Worm (Caenorhabditis elegans) whole organism, L2 larva: ENCODE data around the gene B0524.6.

ENCODE experiments used
- C34F6.9 ChIP-seq: fragments of 150-350 bp; optimal IDR thresholded peaks from 2 replicates; lab custom pipeline; 2014; ENCODE audit warnings: missing biosample characterization, missing genetic modification characterization
- F13H6.1 ChIP-seq: sonication (generic microtip); optimal IDR thresholded peaks from 2 replicates; lab custom pipeline; 2016; ENCODE audit warnings: missing genetic modification characterization, missing compliant biosample characterization
- R02D3.7 ChIP-seq: fragments of 150-350 bp; optimal IDR thresholded peaks from 2 replicates; lab custom pipeline; 2014; ENCODE audit warnings: missing biosample characterization, missing genetic modification characterization
- Y55F3AM.14 ChIP-seq: fragments of 200-800 bp; sonication (Bioruptor generic); optimal IDR thresholded peaks from 2 replicates; lab custom pipeline; 2018; ENCODE audit warnings: mild to moderate bottlenecking, missing genetic modification characterization, missing compliant biosample characterization
- ZK546.5 ChIP-seq: sonication (generic microtip); optimal IDR thresholded peaks from 2 replicates; lab custom pipeline; 2017; ENCODE audit warnings: missing biosample characterization, missing genetic modification characterization
- alr-1 ChIP-seq: fragments of 150-350 bp; optimal IDR thresholded peaks from 2 replicates; lab custom pipeline; 2014; ENCODE audit warnings: missing biosample characterization, missing genetic modification characterization
- aly-2 ChIP-seq: fragments of 150-350 bp; optimal IDR thresholded peaks from 2 replicates; lab custom pipeline; 2014; ENCODE audit warnings: missing biosample characterization, missing genetic modification characterization
- ama-1 ChIP-seq: fragments of 150-350 bp; optimal IDR thresholded peaks from 2 replicates; lab custom pipeline; 2018; ENCODE audit warnings: inconsistent platforms
- blmp-1 ChIP-seq: sonication (generic microtip); optimal IDR thresholded peaks from 2 replicates; lab custom pipeline; 2017; ENCODE audit warnings: missing genetic modification characterization, mild to moderate bottlenecking, missing compliant biosample characterization, antibody characterized with exemption, moderate library complexity; ENCODE audit not compliant: insufficient read depth
- ceh-16 ChIP-seq: fragments of 150-350 bp; optimal IDR thresholded peaks from 2 replicates; lab custom pipeline; 2014; ENCODE audit warnings: missing biosample characterization, missing genetic modification characterization
- ceh-82 ChIP-seq: fragments of 150-350 bp; optimal IDR thresholded peaks from 2 replicates; lab custom pipeline; 2014; ENCODE audit warnings: missing biosample characterization, missing genetic modification characterization
- crh-2 ChIP-seq: sonication (generic microtip); optimal IDR thresholded peaks from 2 replicates; lab custom pipeline; 2017; ENCODE audit warnings: missing biosample characterization, missing genetic modification characterization
- dmd-4 ChIP-seq: sonication (generic microtip); optimal IDR thresholded peaks from 2 replicates; lab custom pipeline; 2017; ENCODE audit warnings: missing biosample characterization, missing genetic modification characterization
- elt-1 ChIP-seq: fragments of 150-350 bp; optimal IDR thresholded peaks from 2 replicates; lab custom pipeline; 2014; ENCODE audit warnings: missing biosample characterization, missing genetic modification characterization
- elt-3 ChIP-seq: sonication (generic microtip); optimal IDR thresholded peaks from 2 replicates; lab custom pipeline; 2017; ENCODE audit warnings: missing biosample characterization, missing genetic modification characterization
- fos-1 ChIP-seq: fragments of 150-350 bp; optimal IDR thresholded peaks from 2 replicates; lab custom pipeline; 2014; ENCODE audit warnings: missing biosample characterization, missing genetic modification characterization
- gmeb-1 ChIP-seq: fragments of 150-350 bp; optimal IDR thresholded peaks from 2 replicates; lab custom pipeline; 2014; ENCODE audit warnings: missing biosample characterization, missing genetic modification characterization
- lin-11 ChIP-seq: fragments of 150-350 bp; sonication (generic microtip); optimal IDR thresholded peaks from 2 replicates; lab custom pipeline; 2014; ENCODE audit warnings: missing biosample characterization, missing genetic modification characterization, inconsistent platforms, mixed read lengths
- lin-13 ChIP-seq: fragments of 150-350 bp; optimal IDR thresholded peaks from 2 replicates; lab custom pipeline; 2014; ENCODE audit warnings: missing biosample characterization, missing genetic modification reagents, missing genetic modification characterization
- lsy-2 ChIP-seq, 2 experiments: fragments of 150-350 bp in 1 of 2; sonication (generic microtip) in 1 of 2; optimal IDR thresholded peaks; 2 replicates each; lab custom pipeline; 2014 to 2017; ENCODE audit warnings: missing biosample characterization in 2 of 2, missing genetic modification characterization in 2 of 2
- mab-5 ChIP-seq: fragments of 150-350 bp; optimal IDR thresholded peaks from 2 replicates; lab custom pipeline; 2014; ENCODE audit warnings: missing biosample characterization, missing genetic modification characterization
- mbf-1 ChIP-seq: sonication (generic microtip); optimal IDR thresholded peaks from 2 replicates; lab custom pipeline; 2017; ENCODE audit warnings: missing biosample characterization, missing genetic modification characterization
- nhr-10 ChIP-seq: sonication (generic microtip); optimal IDR thresholded peaks from 2 replicates; lab custom pipeline; 2017; ENCODE audit warnings: missing biosample characterization, missing genetic modification characterization
- nhr-11 ChIP-seq: fragments of 150-350 bp; optimal IDR thresholded peaks from 2 replicates; lab custom pipeline; 2014; ENCODE audit warnings: missing biosample characterization, missing genetic modification characterization
- nhr-12 ChIP-seq: fragments of 150-350 bp; optimal IDR thresholded peaks from 2 replicates; lab custom pipeline; 2014; ENCODE audit warnings: missing biosample characterization, missing genetic modification characterization
- nhr-129 ChIP-seq: fragments of 150-350 bp; optimal IDR thresholded peaks from 2 replicates; lab custom pipeline; 2014; ENCODE audit warnings: missing biosample characterization, missing genetic modification characterization
- nhr-21 ChIP-seq: fragments of 150-350 bp; optimal IDR thresholded peaks from 2 replicates; lab custom pipeline; 2014; ENCODE audit warnings: missing biosample characterization, missing genetic modification characterization
- nhr-23 ChIP-seq: fragments of 150-350 bp; optimal IDR thresholded peaks from 2 replicates; lab custom pipeline; 2014; ENCODE audit warnings: missing biosample characterization, missing genetic modification reagents, missing genetic modification characterization
- nhr-237 ChIP-seq: fragments of 150-350 bp; optimal IDR thresholded peaks from 2 replicates; lab custom pipeline; 2014; ENCODE audit warnings: missing biosample characterization, missing genetic modification characterization
- nhr-25 ChIP-seq: fragments of 150-350 bp; sonication (generic microtip); optimal IDR thresholded peaks from 3 replicates; lab custom pipeline; 2014; ENCODE audit warnings: missing biosample characterization, missing genetic modification characterization
- nhr-6 ChIP-seq: fragments of 150-350 bp; optimal IDR thresholded peaks from 2 replicates; lab custom pipeline; 2014; ENCODE audit warnings: missing biosample characterization, missing genetic modification characterization
- nhr-77 ChIP-seq: fragments of 150-350 bp; optimal IDR thresholded peaks from 2 replicates; lab custom pipeline; 2014; ENCODE audit warnings: missing biosample characterization, missing genetic modification characterization
- peb-1 ChIP-seq: fragments of 150-350 bp; optimal IDR thresholded peaks from 2 replicates; lab custom pipeline; 2014; ENCODE audit warnings: missing biosample characterization, missing genetic modification characterization
- sem-4 ChIP-seq: fragments of 150-350 bp; optimal IDR thresholded peaks from 2 replicates; lab custom pipeline; 2014; ENCODE audit warnings: missing biosample characterization, missing genetic modification reagents, missing genetic modification characterization
- skn-1 ChIP-seq: sonication (generic microtip); optimal IDR thresholded peaks from 2 replicates; lab custom pipeline; 2017; ENCODE audit warnings: missing biosample characterization, missing genetic modification characterization
- sma-3 ChIP-seq: sonication (generic microtip); optimal IDR thresholded peaks from 2 replicates; lab custom pipeline; 2016; ENCODE audit warnings: missing genetic modification reagents, missing genetic modification characterization, missing compliant biosample characterization
- sma-9 ChIP-seq, 2 experiments: fragments of 150-350 bp in 1 of 2; sonication (generic microtip) in 1 of 2; optimal IDR thresholded peaks; 2 replicates each; lab custom pipeline; 2014 to 2016; ENCODE audit warnings: missing genetic modification characterization in 2 of 2, mild to moderate bottlenecking in 1 of 2, missing biosample characterization in 1 of 2, missing compliant biosample characterization in 1 of 2, missing genetic modification reagents in 1 of 2, moderate library complexity in 1 of 2
- snpc-4 ChIP-seq: fragments of 150-350 bp; optimal IDR thresholded peaks from 2 replicates; lab custom pipeline; 2014; ENCODE audit warnings: missing biosample characterization, missing genetic modification characterization
- unc-39 ChIP-seq: fragments of 150-350 bp; optimal IDR thresholded peaks from 2 replicates; lab custom pipeline; 2014; ENCODE audit warnings: missing biosample characterization, missing genetic modification characterization
- unc-55 ChIP-seq: fragments of 150-350 bp; sonication (generic microtip); optimal IDR thresholded peaks from 3 replicates; lab custom pipeline; 2014; ENCODE audit warnings: missing biosample characterization, missing genetic modification reagents, missing genetic modification characterization
- unc-62 ChIP-seq: fragments of 150-350 bp; optimal IDR thresholded peaks from 2 replicates; lab custom pipeline; 2014; ENCODE audit warnings: missing biosample characterization, missing genetic modification reagents, missing genetic modification characterization
- zag-1 ChIP-seq: fragments of 150-350 bp; optimal IDR thresholded peaks from 2 replicates; lab custom pipeline; 2014; ENCODE audit warnings: missing biosample characterization, missing genetic modification characterization
- ztf-1 ChIP-seq: fragments of 200-800 bp; sonication (Bioruptor generic); conservative IDR thresholded peaks from 2 replicates; pipeline ENCODE4 v1.3.6; 2022; ENCODE audit warnings: missing genetic modification characterization, missing compliant biosample characterization
- ztf-11 ChIP-seq: sonication (generic microtip); optimal IDR thresholded peaks from 2 replicates; lab custom pipeline; 2017; ENCODE audit warnings: missing biosample characterization, missing genetic modification characterization
- ztf-4 ChIP-seq: fragments of 150-350 bp; optimal IDR thresholded peaks from 2 replicates; lab custom pipeline; 2014; ENCODE audit warnings: missing biosample characterization, missing genetic modification characterization

The B0524.6 gene

DNA sequence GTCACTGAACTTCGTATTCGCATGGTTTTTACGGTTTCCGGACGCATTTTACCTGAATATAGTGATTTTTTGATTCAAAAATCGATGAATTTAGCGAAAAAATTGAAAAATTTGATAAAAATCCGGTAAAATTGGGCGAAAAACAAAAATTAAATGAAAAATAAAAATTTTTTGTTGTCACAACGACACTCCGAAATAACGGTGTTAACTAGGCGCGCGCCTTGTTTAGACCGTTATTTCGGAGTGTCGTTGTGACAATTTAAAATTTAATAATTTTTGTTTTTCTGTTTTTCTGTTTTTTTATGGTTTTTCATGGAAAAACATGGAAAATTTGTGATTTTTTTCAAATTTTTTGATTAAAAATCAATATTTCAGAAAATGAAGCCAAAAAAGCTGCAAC is at the start of gene B0524.6, which contains the start of gene pqn-41:
B0524.6 (minus strand) TSS at position 52 of the 400 bp plus-strand sequence.
pqn-41 (plus strand) TSS at position 370 of the 400 bp plus-strand sequence.
- TF ChIP-seq nhr-10 (no peak), C34F6.9 (tag; lab: Kevin White, UChicago) (peak; percentile 74), peb-1 (tag; lab: Kevin White, UChicago) (no peak), unc-62 (GFP tag; lab: Kevin White, UChicago) (no peak), snpc-4 (tag; lab: Kevin White, UChicago) (no peak), lsy-2 (tag; optimal IDR thresholded peaks at IDR 0.05; lab: Kevin White, UChicago) (peak in 1 of 2 experiments; percentile 86), mbf-1 (tag; lab: Kevin White, UChicago) (no peak), lin-11 (tag; lab: Kevin White, UChicago) (no peak), Y55F3AM.14 (GFP tag; lab: Kevin White, UChicago) (no peak), elt-3 (tag; lab: Kevin White, UChicago) (no peak), lin-13 (peak; percentile 71), nhr-12 (tag; lab: Kevin White, UChicago) (no peak), blmp-1 (tag; lab: Kevin White, UChicago) (no peak), ceh-16 (tag; lab: Kevin White, UChicago) (no peak), R02D3.7 (tag; lab: Kevin White, UChicago) (no peak), nhr-11 (no peak), aly-2 (tag; lab: Kevin White, UChicago) (no peak), crh-2 (peak; percentile 37), dmd-4 (tag; lab: Kevin White, UChicago) (no peak), ztf-11 (tag; lab: Kevin White, UChicago) (no peak), ztf-4 (tag; lab: Kevin White, UChicago) (no peak), skn-1 (tag; lab: Kevin White, UChicago) (no peak), F13H6.1 (tag; lab: Kevin White, UChicago) (peak; percentile 43), unc-55 (GFP tag; lab: Kevin White, UChicago) (peak; percentile 91), unc-39 (tag; lab: Kevin White, UChicago) (no peak), nhr-25 (tag; lab: Kevin White, UChicago) (peak; percentile 18), alr-1 (tag; lab: Kevin White, UChicago) (no peak), gmeb-1 (tag; lab: Kevin White, UChicago) (peak; percentile 70), fos-1 (peak; percentile 5), zag-1 (tag; lab: Kevin White, UChicago) (no peak), ceh-82 (no peak), mab-5 (no peak), ama-1 (no peak), nhr-129 (tag; lab: Kevin White, UChicago) (no peak), sem-4 (peak; percentile 32)
- TF ChIP-seq, all 48 proteins: peak for 10

DNA sequence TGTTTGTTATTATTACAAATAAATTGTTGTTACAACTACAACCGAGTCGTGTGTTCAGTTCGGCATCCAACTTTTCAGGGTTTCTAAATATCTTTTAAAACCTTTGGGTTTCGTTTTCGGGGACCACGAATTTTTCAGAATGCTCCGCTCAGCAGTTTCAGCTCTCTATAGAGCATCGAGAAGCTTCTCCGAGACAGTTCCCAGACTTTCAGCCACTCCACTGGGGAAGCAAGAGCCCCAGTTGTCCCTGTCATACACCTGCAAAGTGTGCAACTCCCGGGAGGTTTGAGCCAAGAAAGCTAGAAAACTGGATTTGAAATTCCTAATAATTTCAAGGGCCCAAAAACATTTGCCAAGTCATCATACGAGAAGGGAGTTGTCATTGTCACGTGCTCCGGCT is 45.9 kb upstream of the B0524.6 start, which contains the start of gene F53A3.7:
F53A3.7 (plus strand) TSS at position 139 of the 400 bp plus-strand sequence.
- TF ChIP-seq F13H6.1 (tag; lab: Kevin White, UChicago): no peak
- TF ChIP-seq elt-3 (tag; lab: Kevin White, UChicago): no peak
- peak; percentile 13 for TF ChIP-seq sem-4
- no peak for TF ChIP-seq ztf-1 (GFP tag; lab: Robert Waterston, UW)
- peak; percentile 23 to 31 for TF ChIP-seq lsy-2 (tag; optimal IDR thresholded peaks at IDR 0.05; lab: Kevin White, UChicago)
- TF ChIP-seq ZK546.5 (tag; lab: Kevin White, UChicago): no peak
- no peak for TF ChIP-seq R02D3.7 (tag; lab: Kevin White, UChicago)
- TF ChIP-seq lin-13: no peak
- TF ChIP-seq blmp-1 (tag; lab: Kevin White, UChicago): no peak
- peak; percentile 15 for TF ChIP-seq ama-1
- no peak for TF ChIP-seq nhr-25 (tag; lab: Kevin White, UChicago)

DNA sequence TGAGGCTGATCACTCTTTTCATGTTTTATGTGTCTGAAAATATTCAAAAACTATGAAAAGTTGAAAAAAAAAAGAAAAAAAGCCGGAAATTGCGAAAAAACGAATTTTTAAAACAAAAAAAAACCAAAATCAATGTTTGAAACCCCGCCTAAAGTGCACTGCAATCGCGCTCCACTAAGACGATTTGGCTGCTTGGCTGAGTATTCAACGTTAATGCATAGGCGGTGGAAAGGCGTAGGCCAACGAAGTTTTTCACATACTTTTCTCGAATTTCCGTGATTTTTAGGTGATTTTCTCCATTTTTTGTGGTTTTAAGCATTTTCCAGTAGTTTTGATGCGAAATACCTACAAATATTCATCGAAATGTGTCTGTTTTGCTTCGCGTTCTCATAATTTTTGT is 44.8 kb upstream of the B0524.6 start, which contains the start of the genes polh-1 and rps-22:
polh-1 (minus strand) TSS at position 34 of the 400 bp plus-strand sequence.
rps-22 (plus strand) TSS at position 300 of the 400 bp plus-strand sequence.
- TF ChIP-seq ceh-82: peak; percentile 70
- TF ChIP-seq fos-1: peak; percentile 76
- peak; percentile 95 for TF ChIP-seq C34F6.9 (tag; lab: Kevin White, UChicago)
- TF ChIP-seq gmeb-1 (tag; lab: Kevin White, UChicago): peak; percentile 98
- peak; percentile 77 to 95 for TF ChIP-seq lsy-2 (tag; optimal IDR thresholded peaks at IDR 0.05; lab: Kevin White, UChicago)
- no peak for TF ChIP-seq unc-62 (GFP tag; lab: Kevin White, UChicago)
- TF ChIP-seq ztf-1 (GFP tag; lab: Robert Waterston, UW): no peak
- TF ChIP-seq unc-55 (GFP tag; lab: Kevin White, UChicago): peak; percentile 98
- TF ChIP-seq nhr-237 (tag; lab: Kevin White, UChicago): peak; percentile 42
- TF ChIP-seq sma-3: peak; percentile 85
- TF ChIP-seq alr-1 (tag; lab: Kevin White, UChicago): no peak
- TF ChIP-seq aly-2 (tag; lab: Kevin White, UChicago): no peak
- no peak for TF ChIP-seq nhr-11
- TF ChIP-seq nhr-21 (tag; lab: Kevin White, UChicago): peak; percentile 86
- TF ChIP-seq nhr-25 (tag; lab: Kevin White, UChicago): peak; percentile 90
- no peak for TF ChIP-seq mbf-1 (tag; lab: Kevin White, UChicago)
- no peak for TF ChIP-seq nhr-77 (tag; lab: Kevin White, UChicago)
- peak; percentile 77 for TF ChIP-seq zag-1 (tag; lab: Kevin White, UChicago)
- peak; percentile 97 for TF ChIP-seq lin-13
- TF ChIP-seq ztf-4 (tag; lab: Kevin White, UChicago): peak; percentile 50
- peak; percentile 57 for TF ChIP-seq ZK546.5 (tag; lab: Kevin White, UChicago)
- TF ChIP-seq dmd-4 (tag; lab: Kevin White, UChicago): no peak
- TF ChIP-seq mab-5: peak; percentile 77
- no peak for TF ChIP-seq elt-1 (tag; lab: Kevin White, UChicago)
- peak; percentile 81 for TF ChIP-seq F13H6.1 (tag; lab: Kevin White, UChicago)
- TF ChIP-seq nhr-6 (tag; lab: Kevin White, UChicago): peak; percentile 80
- peak; percentile 95 for TF ChIP-seq crh-2
- no peak for TF ChIP-seq nhr-23
- peak; percentile 92 for TF ChIP-seq sma-9 (GFP tag; optimal IDR thresholded peaks at IDR 0.05; lab: Kevin White, UChicago)
- TF ChIP-seq sma-9 (tag; optimal IDR thresholded peaks at IDR 0.05; lab: Kevin White, UChicago): no peak
- peak; percentile 78 for TF ChIP-seq sem-4
- peak; percentile 97 for TF ChIP-seq nhr-129 (tag; lab: Kevin White, UChicago)
- TF ChIP-seq nhr-10: no peak
